Worm (Caenorhabditis elegans): ENCODE results near the gene ttc-7.
A peak's percentile ranks its signal among the peaks of the same experiment; 100 is the strongest.

The ttc-7 gene

ce11 chrIII:1855092-1855491, 5.1 kb upstream of the ttc-7 start, which contains the start of gene hlh-33:
Gene hlh-33, plus strand, starts transcription at chrIII:1855392.
- TF ChIP-seq ekl-4 (GFP tag; IDR thresholded peaks at IDR 0.05) (no peak), gei-17 (GFP tag; optimal IDR thresholded peaks at IDR 0.05) (no peak)

- TF ChIP-seq madf-10 (tag; optimal IDR thresholded peaks at IDR 0.05) (no peak), attf-3 (GFP tag; conservative IDR thresholded peaks at IDR 0.05) (no peak), ceh-27 (GFP tag; optimal IDR thresholded peaks at IDR 0.05) (no peak), hsf-1 (GFP tag; IDR thresholded peaks at IDR 0.05) (no peak), dox-1 (GFP tag; IDR thresholded peaks at IDR 0.05) (no peak)
Observed at ce11 chrIII:1856175-1856574, 4.1 kb upstream of the ttc-7 start.

ce11 chrIII:1856679-1857078, 3.5 kb upstream of the ttc-7 start:
- TF ChIP-seq chd-7 (tag; optimal IDR thresholded peaks at IDR 0.05) (no peak), C17E4.6 (GFP tag; IDR thresholded peaks at IDR 0.05) (no peak), lsl-1 (GFP tag; optimal IDR thresholded peaks at IDR 0.05) (no peak), madf-8 (GFP tag; conservative IDR thresholded peaks at IDR 0.05) (no peak), F55B11.4 (tag; optimal IDR thresholded peaks at IDR 0.05; ENCODE audit: borderline replicate concordance, insufficient read depth) (no peak)

- TF ChIP-seq nhr-90 (tag; optimal IDR thresholded peaks at IDR 0.05), result peak; percentile 55
- peak; percentile 37 for TF ChIP-seq B0261.1 (tag; optimal IDR thresholded peaks at IDR 0.05)
- no peak for TF ChIP-seq ztf-6 (GFP tag; IDR thresholded peaks at IDR 0.05)
- TF ChIP-seq ZK185.1 (tag; optimal IDR thresholded peaks at IDR 0.05; ENCODE audit: poor library complexity, severe bottlenecking), result no peak
- peak; percentile 98 for TF ChIP-seq ekl-4 (GFP tag; IDR thresholded peaks at IDR 0.05)
- peak; percentile 47 for TF ChIP-seq nhr-80 (tag; optimal IDR thresholded peaks at IDR 0.05)
- 0 out of 2 replicates have a peak, but pooled peaks have one; percentile 85 for TF ChIP-seq nfya-2 (GFP tag; IDR thresholded peaks at IDR 0.05)
- peak; percentile 96 for TF ChIP-seq repo-1 (tag; optimal IDR thresholded peaks at IDR 0.05)
- peak; percentile 97 for TF ChIP-seq nfyb-1 (GFP tag; IDR thresholded peaks at IDR 0.05)
- peak; percentile 76 for TF ChIP-seq dpff-1 (tag; optimal IDR thresholded peaks at IDR 0.05)
- TF ChIP-seq T07F8.4 (tag; optimal IDR thresholded peaks at IDR 0.05), result peak; percentile 46
- TF ChIP-seq snpc-1.1 (tag; optimal IDR thresholded peaks at IDR 0.05; ENCODE audit: insufficient read depth), result peak; percentile 67
- TF ChIP-seq Y53F4B.3 (GFP tag; IDR thresholded peaks at IDR 0.05), result 0 out of 2 replicates have a peak, but pooled peaks have one; percentile 22
- TF ChIP-seq hlh-12 (tag; optimal IDR thresholded peaks at IDR 0.05), result no peak
- TF ChIP-seq lag-1 (GFP tag; IDR thresholded peaks at IDR 0.05), result 0 out of 2 replicates have a peak, but pooled peaks have one; percentile 63
- TF ChIP-seq athp-1 (tag; optimal IDR thresholded peaks at IDR 0.05), result peak; percentile 93
- TF ChIP-seq F52B5.7 (tag; optimal IDR thresholded peaks at IDR 0.05), result peak; percentile 79
- TF ChIP-seq atf-7 (tag; optimal IDR thresholded peaks at IDR 0.05), result peak; percentile 91
- TF ChIP-seq unc-62 (GFP tag; optimal IDR thresholded peaks at IDR 0.05), result no peak
- TF ChIP-seq lsl-1 (GFP tag; optimal IDR thresholded peaks at IDR 0.05), result peak; percentile 88
- peak; percentile 38 for TF ChIP-seq T26A5.8 (tag; optimal IDR thresholded peaks at IDR 0.05)
- TF ChIP-seq aptf-2 (GFP tag; conservative IDR thresholded peaks at IDR 0.05), result no peak
- TF ChIP-seq dox-1 (GFP tag; IDR thresholded peaks at IDR 0.05), result peak; percentile 96
- no peak for TF ChIP-seq nhr-120 (GFP tag; IDR thresholded peaks at IDR 0.05)
- TF ChIP-seq ccch-3 (GFP tag; optimal IDR thresholded peaks at IDR 0.05), result no peak
- TF ChIP-seq F49E8.2 (tag; optimal IDR thresholded peaks at IDR 0.05; ENCODE audit: insufficient read depth), result peak; percentile 78
- TF ChIP-seq egl-44 (GFP tag; IDR thresholded peaks at IDR 0.05), result 0 out of 2 replicates have a peak, but pooled peaks have one; percentile 63
- 0 out of 2 replicates have a peak, but pooled peaks have one; percentile 53 for TF ChIP-seq Y79H2A.3 (GFP tag; conservative IDR thresholded peaks at IDR 0.05)
- TF ChIP-seq hsf-1 (GFP tag; IDR thresholded peaks at IDR 0.05), result peak; percentile 85
- TF ChIP-seq Y67H2A.10 (GFP tag; conservative IDR thresholded peaks at IDR 0.05), result peak; percentile 62; the same call in 1 of the 2 replicates
- peak; percentile 87 for TF ChIP-seq F39B2.1 (GFP tag; IDR thresholded peaks at IDR 0.05)
- TF ChIP-seq C17E4.6 (GFP tag; IDR thresholded peaks at IDR 0.05), result peak; percentile 88
- TF ChIP-seq B0019.2 (GFP tag; conservative IDR thresholded peaks at IDR 0.05), result peak; percentile 84
- peak; percentile 5 for TF ChIP-seq mes-4 (tag; optimal IDR thresholded peaks at IDR 0.05)
- peak; percentile 75 for TF ChIP-seq F10E7.11 (tag; optimal IDR thresholded peaks at IDR 0.05)
Observed at ce11 chrIII:1859532-1859931, 697 bp upstream of the ttc-7 start, which contains the start of gene ddp-1. Gene ddp-1, plus strand, starts transcription at chrIII:1859888.
